Worm (Caenorhabditis elegans) whole organism, early embryonic: ENCODE results near the gene gsto-1.
"Not testable (repeated sequence)": the region's sequence is repeated elsewhere in the genome, so short reads cannot be mapped to it uniquely, and the experiment has no call there.

Experiments used
- B0310.2 ChIP-seq: sonication (generic microtip); optimal IDR thresholded peaks from 2 replicates; lab custom pipeline; 2016; ENCODE audit warnings: mild to moderate bottlenecking, missing genetic modification characterization, missing compliant biosample characterization
- F13C5.2 ChIP-seq: sonication (generic microtip); optimal IDR thresholded peaks from 2 replicates; lab custom pipeline; 2017; ENCODE audit warnings: mild to moderate bottlenecking, missing genetic modification characterization, inconsistent platforms, missing compliant biosample characterization
- aly-1 ChIP-seq: sonication (generic microtip); optimal IDR thresholded peaks from 2 replicates; lab custom pipeline; 2016; ENCODE audit warnings: missing genetic modification characterization, missing compliant biosample characterization
- ama-1 ChIP-seq: fragments of 150-350 bp; optimal IDR thresholded peaks from 2 replicates; lab custom pipeline; 2014
- ceh-13 ChIP-seq: fragments of 200-800 bp; sonication (Bioruptor generic); optimal IDR thresholded peaks from 2 replicates; lab custom pipeline; 2018; ENCODE audit warnings: mild to moderate bottlenecking, missing genetic modification characterization, missing compliant biosample characterization
- ceh-36 ChIP-seq: sonication (generic microtip); optimal IDR thresholded peaks from 2 replicates; lab custom pipeline; 2016; ENCODE audit warnings: missing genetic modification characterization, inconsistent platforms, missing compliant biosample characterization
- ets-7 ChIP-seq: sonication (generic microtip); optimal IDR thresholded peaks from 2 replicates; lab custom pipeline; 2016; ENCODE audit warnings: missing genotype, missing genetic modification characterization, missing compliant biosample characterization
- flt-1 ChIP-seq: fragments of 200-800 bp; sonication (Bioruptor generic); IDR thresholded peaks from 2 replicates; pipeline ENCODE4 v1.3.6; 2022; ENCODE audit warnings: missing genetic modification characterization, missing compliant biosample characterization
- hmbx-1 ChIP-seq: sonication (generic microtip); optimal IDR thresholded peaks from 2 replicates; lab custom pipeline; 2016; ENCODE audit warnings: mild to moderate bottlenecking, missing genetic modification characterization, missing compliant biosample characterization
- hmg-4 ChIP-seq: fragments of 200-800 bp; sonication (Bioruptor generic); optimal IDR thresholded peaks from 2 replicates; lab custom pipeline; 2018; ENCODE audit warnings: mild to moderate bottlenecking, missing genetic modification characterization, missing compliant biosample characterization
- hnd-1 ChIP-seq: sonication (generic microtip); optimal IDR thresholded peaks from 2 replicates; lab custom pipeline; 2016; ENCODE audit warnings: missing genetic modification characterization, missing compliant biosample characterization
- pes-1 ChIP-seq: fragments of 200-800 bp; sonication (Bioruptor generic); IDR thresholded peaks from 2 replicates; pipeline ENCODE4 v1.3.6; 2022; ENCODE audit warnings: missing genetic modification reagents, missing genetic modification characterization, missing compliant biosample characterization
- scrt-1 ChIP-seq: fragments of 200-800 bp; sonication (Bioruptor generic); IDR thresholded peaks from 2 replicates; pipeline ENCODE4 v1.3.6; 2022; ENCODE audit warnings: missing genetic modification characterization, missing compliant biosample characterization
- sea-1 ChIP-seq: fragments of 200-800 bp; sonication (Bioruptor generic); conservative IDR thresholded peaks from 2 replicates; pipeline ENCODE4 v1.3.6; 2022; ENCODE audit warnings: missing genetic modification characterization, missing compliant biosample characterization
- tbx-11 ChIP-seq: fragments of 200-800 bp; sonication (Bioruptor generic); IDR thresholded peaks from 2 replicates; pipeline ENCODE4 v1.3.6; 2022; ENCODE audit warnings: missing genetic modification characterization, missing compliant biosample characterization
- tbx-37 ChIP-seq: fragments of 200-800 bp; sonication (Bioruptor generic); conservative IDR thresholded peaks from 2 replicates; pipeline ENCODE4 v1.3.6; 2022; ENCODE audit warnings: missing genetic modification reagents, missing genetic modification characterization, missing compliant biosample characterization
- tra-4 ChIP-seq: sonication (generic microtip); optimal IDR thresholded peaks from 2 replicates; lab custom pipeline; 2017; ENCODE audit warnings: missing genetic modification characterization, missing compliant biosample characterization

Gene gsto-1

ce11 chrIII:7964281-7964680 lies 17.5 kb upstream of the gsto-1 start, which contains the start of gene F54H12.2:
F54H12.2 (plus strand) TSS chrIII:7964581.
- not testable (repeated sequence) for TF ChIP-seq ets-7 (tag; lab: Kevin White, UChicago); hmbx-1 (tag; lab: Kevin White, UChicago); scrt-1 (GFP tag; lab: Robert Waterston, UW)

ce11 chrIII:7962641-7963040 lies 15.8 kb upstream of the gsto-1 start, which contains the start of gene F54H12.4:
F54H12.4 (minus strand) TSS chrIII:7962741.
- TF ChIP-seq pes-1 (GFP tag; lab: Robert Waterston, UW); tra-4 (tag; lab: Kevin White, UChicago); aly-1 (tag; lab: Kevin White, UChicago): not testable (repeated sequence)

- not testable (repeated sequence) for TF ChIP-seq tbx-11, B0310.2, F13C5.2
Observed at ce11 chrIII:7958922-7959609, 12.2 kb upstream of the gsto-1 start, which contains the start of gene F54H12.10. F54H12.10 (minus strand) TSS chrIII:7958972.

ce11 chrIII:7958085-7958484 lies 11.3 kb upstream of the gsto-1 start, which contains the start of gene C29E4.11:
C29E4.11 (minus strand) TSS chrIII:7958114.
- TF ChIP-seq tra-4 (tag; lab: Kevin White, UChicago) (no peak), flt-1 (GFP tag; lab: Robert Waterston, UW) (no peak), hnd-1 (no peak), ceh-13 (GFP tag; lab: Kevin White, UChicago) (no peak), ama-1 (lab: Kevin White, UChicago) (no peak), pes-1 (GFP tag; lab: Robert Waterston, UW) (no peak), F13C5.2 (no peak), tbx-37 (GFP tag; lab: Robert Waterston, UW) (no peak), sea-1 (no peak)

- no peak for TF ChIP-seq aly-1 (tag; lab: Kevin White, UChicago)
- TF ChIP-seq hmg-4 (GFP tag; lab: Kevin White, UChicago) = no peak
- no peak for TF ChIP-seq tra-4 (tag; lab: Kevin White, UChicago)
- no peak for TF ChIP-seq scrt-1 (GFP tag; lab: Robert Waterston, UW)
Observed at ce11 chrIII:7956965-7957364, 10.1 kb upstream of the gsto-1 start, which contains the start of gene C29E4.9. C29E4.9 (minus strand) TSS chrIII:7957065.

ce11 chrIII:7953208-7953607 lies 6.4 kb upstream of the gsto-1 start, which contains the start of gene let-754:
let-754 (minus strand) TSS chrIII:7953308.
- TF ChIP-seq flt-1 (GFP tag; lab: Robert Waterston, UW) (no peak), ama-1 (lab: Kevin White, UChicago) (no peak), tbx-11 (no peak), scrt-1 (GFP tag; lab: Robert Waterston, UW) (no peak), sea-1 (no peak), hmg-4 (GFP tag; lab: Kevin White, UChicago) (no peak), F13C5.2 (no peak)

ce11 chrIII:7952077-7952765 lies 5.4 kb upstream of the gsto-1 start, which contains the start of gene C29E4.15:
C29E4.15 (plus strand) TSS chrIII:7952623.
- no peak for TF ChIP-seq ceh-13 (GFP tag; lab: Kevin White, UChicago)
- no peak for TF ChIP-seq flt-1 (GFP tag; lab: Robert Waterston, UW)
- no peak for TF ChIP-seq tbx-37 (GFP tag; lab: Robert Waterston, UW)
- no peak for TF ChIP-seq hnd-1
- no peak for TF ChIP-seq pes-1 (GFP tag; lab: Robert Waterston, UW)
- TF ChIP-seq ceh-36 (tag; lab: Kevin White, UChicago) = no peak
- TF ChIP-seq hmbx-1 (tag; lab: Kevin White, UChicago) = no peak
- no peak for TF ChIP-seq F13C5.2
- TF ChIP-seq B0310.2 = no peak
- TF ChIP-seq scrt-1 (GFP tag; lab: Robert Waterston, UW) = no peak
- TF ChIP-seq ama-1 (lab: Kevin White, UChicago) = no peak
- TF ChIP-seq tra-4 (tag; lab: Kevin White, UChicago) = no peak
- no peak for TF ChIP-seq ets-7 (tag; lab: Kevin White, UChicago)
- no peak for TF ChIP-seq aly-1 (tag; lab: Kevin White, UChicago)
- no peak for TF ChIP-seq sea-1
- TF ChIP-seq tbx-11 = no peak
- no peak for TF ChIP-seq hmg-4 (GFP tag; lab: Kevin White, UChicago)

ce11 chrIII:7950447-7950846 lies 3.6 kb upstream of the gsto-1 start:
- no peak for TF ChIP-seq F13C5.2
- TF ChIP-seq hmg-4 (GFP tag; lab: Kevin White, UChicago) = no peak
- no peak for TF ChIP-seq B0310.2
